Worm (Caenorhabditis elegans) whole organism, young adult: ENCODE results near the gene F32D8.7.

Experiments used
- C06A6.2 ChIP-seq: fragments of 200-800 bp; sonication (Bioruptor generic); conservative IDR thresholded peaks from 2 replicates; pipeline ENCODE4 v1.3.6; 2022; ENCODE audit warnings: missing genetic modification characterization, missing compliant biosample characterization
- C17E4.6 ChIP-seq: fragments of 200-800 bp; sonication (Bioruptor generic); IDR thresholded peaks from 2 replicates; pipeline ENCODE4 v1.3.6; 2022; ENCODE audit warnings: missing genetic modification reagents, missing genetic modification characterization, missing compliant biosample characterization
- F22D6.2 ChIP-seq: sonication (generic microtip); optimal IDR thresholded peaks from 2 replicates; lab custom pipeline; 2016; ENCODE audit warnings: mild to moderate bottlenecking, missing genetic modification characterization, missing compliant biosample characterization
- F37B4.10 ChIP-seq: fragments of 200-800 bp; sonication (Bioruptor generic); IDR thresholded peaks from 2 replicates; pipeline ENCODE4 v1.3.6; 2022; ENCODE audit warnings: missing genetic modification characterization, missing compliant biosample characterization
- F55B11.4 ChIP-seq: sonication (generic microtip); optimal IDR thresholded peaks from 2 replicates; lab custom pipeline; 2016; ENCODE audit warnings: missing compliant biosample characterization, missing genetic modification characterization, borderline replicate concordance; ENCODE audit not compliant: insufficient read depth
- F57A8.1 ChIP-seq: fragments of 200-800 bp; sonication (Bioruptor generic); optimal IDR thresholded peaks from 2 replicates; lab custom pipeline; 2018; ENCODE audit warnings: mild to moderate bottlenecking, missing genetic modification characterization, moderate library complexity, missing compliant biosample characterization
- T07F8.4 ChIP-seq: sonication (generic microtip); optimal IDR thresholded peaks from 2 replicates; lab custom pipeline; 2016; ENCODE audit warnings: mild to moderate bottlenecking, missing genetic modification characterization, moderate library complexity, missing compliant biosample characterization
- T26A5.8 ChIP-seq: sonication (generic microtip); optimal IDR thresholded peaks from 2 replicates; lab custom pipeline; 2016; ENCODE audit warnings: missing genetic modification characterization, missing compliant biosample characterization
- Y53F4B.3 ChIP-seq: fragments of 200-800 bp; sonication (Bioruptor generic); IDR thresholded peaks from 2 replicates; pipeline ENCODE4 v1.3.6; 2022; ENCODE audit warnings: missing genetic modification reagents, missing genetic modification characterization, missing compliant biosample characterization
- Y53G8AR.9 ChIP-seq: fragments of 200-800 bp; sonication (Bioruptor generic); conservative IDR thresholded peaks from 2 replicates; pipeline ENCODE4 v1.3.6; 2022; ENCODE audit warnings: missing genetic modification reagents, missing genetic modification characterization, missing compliant biosample characterization
- Y56A3A.18 ChIP-seq: fragments of 200-800 bp; sonication (Bioruptor generic); IDR thresholded peaks from 2 replicates; pipeline ENCODE4 v1.3.6; 2022; ENCODE audit warnings: missing genetic modification reagents, missing genetic modification characterization, missing compliant biosample characterization
- Y95B8A.8 ChIP-seq: fragments of 200-800 bp; sonication (Bioruptor generic); IDR thresholded peaks from 2 replicates; pipeline ENCODE4 v1.3.6; 2022; ENCODE audit warnings: missing genetic modification reagents, missing genetic modification characterization, missing compliant biosample characterization
- ZK185.1 ChIP-seq: sonication (generic microtip); optimal IDR thresholded peaks from 2 replicates; lab custom pipeline; 2016; ENCODE audit warnings: mild to moderate bottlenecking, missing genetic modification characterization, missing compliant biosample characterization; ENCODE audit not compliant: poor library complexity, severe bottlenecking
- akir-1 ChIP-seq: fragments of 200-800 bp; sonication (Bioruptor generic); optimal IDR thresholded peaks from 2 replicates; lab custom pipeline; 2018; ENCODE audit warnings: mild to moderate bottlenecking, missing genetic modification characterization, moderate library complexity, missing compliant biosample characterization
- ama-1 ChIP-seq, 3 experiments: fragments of 150-350 bp in 1 of 3; sonication (generic microtip) in 2 of 3; optimal IDR thresholded peaks; 2 replicates each; lab custom pipeline; 2014 to 2018; ENCODE audit warnings: missing biosample characterization in 2 of 3, missing genetic modification characterization in 2 of 3, missing genetic modification reagents in 2 of 3
- aptf-3 ChIP-seq: fragments of 200-800 bp; sonication (Bioruptor generic); IDR thresholded peaks from 2 replicates; pipeline ENCODE4 v1.3.6; 2022; ENCODE audit warnings: missing genetic modification characterization, missing compliant biosample characterization
- attf-5 ChIP-seq: fragments of 200-800 bp; sonication (Bioruptor generic); optimal IDR thresholded peaks from 2 replicates; lab custom pipeline; 2018; ENCODE audit warnings: mild to moderate bottlenecking, missing genetic modification characterization, missing compliant biosample characterization
- cebp-2 ChIP-seq: fragments of 200-800 bp; sonication (Bioruptor generic); IDR thresholded peaks from 2 replicates; pipeline ENCODE4 v1.3.6; 2022; ENCODE audit warnings: missing genetic modification characterization, missing compliant biosample characterization
- dox-1 ChIP-seq: fragments of 200-800 bp; sonication (Bioruptor generic); IDR thresholded peaks from 2 replicates; pipeline ENCODE4 v1.3.6; 2022; ENCODE audit warnings: missing genetic modification reagents, missing genetic modification characterization, missing compliant biosample characterization
- dpff-1 ChIP-seq: sonication (generic microtip); optimal IDR thresholded peaks from 2 replicates; lab custom pipeline; 2017; ENCODE audit warnings: mild to moderate bottlenecking, missing genetic modification characterization, missing compliant biosample characterization
- hlh-26 ChIP-seq: fragments of 200-800 bp; sonication (Bioruptor generic); conservative IDR thresholded peaks from 2 replicates; pipeline ENCODE4 v1.3.6; 2022; ENCODE audit warnings: missing genetic modification reagents, missing genetic modification characterization, missing compliant biosample characterization
- hmg-20 ChIP-seq: fragments of 200-800 bp; sonication (Bioruptor generic); IDR thresholded peaks from 2 replicates; pipeline ENCODE4 v1.3.6; 2022; ENCODE audit warnings: missing genetic modification reagents, missing genetic modification characterization, missing compliant biosample characterization
- hsf-1 ChIP-seq: fragments of 200-800 bp; sonication (Bioruptor generic); IDR thresholded peaks from 2 replicates; pipeline ENCODE4 v1.3.6; 2022; ENCODE audit warnings: missing genetic modification reagents, missing genetic modification characterization, missing compliant biosample characterization
- lin-40 ChIP-seq: sonication (generic microtip); optimal IDR thresholded peaks from 2 replicates; lab custom pipeline; 2016; ENCODE audit warnings: missing genetic modification characterization, mild to moderate bottlenecking, missing compliant biosample characterization, missing genotype, missing genetic modification reagents
- lir-1 ChIP-seq: fragments of 200-800 bp; sonication (Bioruptor generic); conservative IDR thresholded peaks from 2 replicates; pipeline ENCODE4 v1.3.6; 2022; ENCODE audit warnings: missing genetic modification reagents, missing genetic modification characterization, missing compliant biosample characterization
- lsl-1 ChIP-seq: fragments of 200-800 bp; sonication (Bioruptor generic); optimal IDR thresholded peaks from 2 replicates; lab custom pipeline; 2018; ENCODE audit warnings: mild to moderate bottlenecking, missing genetic modification characterization, moderate library complexity, missing compliant biosample characterization
- madf-8 ChIP-seq: fragments of 200-800 bp; sonication (Bioruptor generic); conservative IDR thresholded peaks from 2 replicates; pipeline ENCODE4 v1.3.6; 2022; ENCODE audit warnings: missing genetic modification reagents, missing genetic modification characterization, missing compliant biosample characterization
- mel-28 ChIP-seq: sonication (generic microtip); optimal IDR thresholded peaks from 2 replicates; lab custom pipeline; 2016; ENCODE audit warnings: borderline replicate concordance, mild to moderate bottlenecking, missing genetic modification characterization, missing compliant biosample characterization
- mxl-1 ChIP-seq: sonication (generic microtip); optimal IDR thresholded peaks from 2 replicates; lab custom pipeline; 2016; ENCODE audit warnings: missing genetic modification characterization, missing compliant biosample characterization
- nfya-2 ChIP-seq: fragments of 200-800 bp; sonication (Bioruptor generic); IDR thresholded peaks from 2 replicates; pipeline ENCODE4 v1.3.6; 2022; ENCODE audit warnings: missing genetic modification reagents, missing genetic modification characterization, missing compliant biosample characterization
- nfyb-1 ChIP-seq: fragments of 200-800 bp; sonication (Bioruptor generic); IDR thresholded peaks from 2 replicates; pipeline ENCODE4 v1.3.6; 2022; ENCODE audit warnings: missing genetic modification reagents, missing genetic modification characterization, missing compliant biosample characterization
- rcor-1 ChIP-seq: fragments of 200-800 bp; sonication (Bioruptor generic); IDR thresholded peaks from 2 replicates; pipeline ENCODE4 v1.3.6; 2022; ENCODE audit warnings: missing genetic modification reagents, missing genetic modification characterization, missing compliant biosample characterization
- rec-8 ChIP-seq, 2 experiments: sonication (generic microtip); optimal IDR thresholded peaks; 2 replicates each; lab custom pipeline; 2016; ENCODE audit warnings: mild to moderate bottlenecking in 2 of 2, missing genetic modification characterization in 2 of 2, missing genetic modification reagents in 2 of 2, missing genotype in 2 of 2, missing biosample characterization in 1 of 2, missing compliant biosample characterization in 1 of 2, moderate library complexity in 1 of 2
- repo-1 ChIP-seq: sonication (generic microtip); optimal IDR thresholded peaks from 2 replicates; lab custom pipeline; 2017; ENCODE audit warnings: mild to moderate bottlenecking, missing genetic modification characterization, missing compliant biosample characterization
- sea-2 ChIP-seq: fragments of 200-800 bp; sonication (Bioruptor generic); IDR thresholded peaks from 2 replicates; pipeline ENCODE4 v1.3.6; 2022; ENCODE audit warnings: missing genetic modification characterization, missing compliant biosample characterization
- snpc-3.4 ChIP-seq: sonication (generic microtip); optimal IDR thresholded peaks from 2 replicates; lab custom pipeline; 2017; ENCODE audit warnings: missing genetic modification characterization, mild to moderate bottlenecking, missing compliant biosample characterization, antibody characterized with exemption, moderate library complexity, missing genotype, missing genetic modification reagents
- somi-1 ChIP-seq: fragments of 200-800 bp; sonication (Bioruptor generic); optimal IDR thresholded peaks from 2 replicates; lab custom pipeline; 2018; ENCODE audit warnings: mild to moderate bottlenecking, missing genetic modification characterization, missing compliant biosample characterization
- tbx-9 ChIP-seq: sonication (generic microtip); optimal IDR thresholded peaks from 2 replicates; lab custom pipeline; 2016; ENCODE audit warnings: borderline replicate concordance, missing genetic modification characterization, inconsistent platforms, missing compliant biosample characterization
- unc-130 ChIP-seq: sonication (generic microtip); optimal IDR thresholded peaks from 2 replicates; lab custom pipeline; 2016; ENCODE audit warnings: missing genetic modification reagents, missing genetic modification characterization, missing compliant biosample characterization
- zfh-2 ChIP-seq: fragments of 200-800 bp; sonication (Bioruptor generic); conservative IDR thresholded peaks from 2 replicates; pipeline ENCODE4 v1.3.6; 2022; ENCODE audit warnings: missing genetic modification reagents, missing genetic modification characterization, missing compliant biosample characterization
- zim-3 ChIP-seq: sonication (generic microtip); optimal IDR thresholded peaks from 2 replicates; lab custom pipeline; 2017; ENCODE audit warnings: mild to moderate bottlenecking, missing genetic modification characterization, moderate library complexity, missing compliant biosample characterization
- ztf-25 ChIP-seq: fragments of 200-800 bp; sonication (Bioruptor generic); IDR thresholded peaks from 2 replicates; pipeline ENCODE4 v1.3.6; 2022; ENCODE audit warnings: missing genetic modification reagents, missing genetic modification characterization, missing compliant biosample characterization
- ztf-3 ChIP-seq: fragments of 200-800 bp; sonication (Bioruptor generic); optimal IDR thresholded peaks from 2 replicates; lab custom pipeline; 2018; ENCODE audit warnings: mild to moderate bottlenecking, missing genetic modification characterization, missing compliant biosample characterization

Gene F32D8.7

ce11 chrV:10940571-10940991 is 42.3 kb downstream of the F32D8.7 start (continued):
- TF ChIP-seq dox-1 (GFP tag; lab: Robert Waterston, UW) (peak; percentile 62), rec-8 (tag; optimal IDR thresholded peaks at IDR 0.05; lab: Kevin White, UChicago) (no peak), dpff-1 (tag; lab: Kevin White, UChicago) (no peak), rcor-1 (GFP tag; lab: Robert Waterston, UW) (no peak), hmg-20 (GFP tag; lab: Robert Waterston, UW) (no peak), ama-1 (optimal IDR thresholded peaks at IDR 0.05; lab: Kevin White, UChicago) (peak; percentile 41), ama-1 (GFP tag; optimal IDR thresholded peaks at IDR 0.05; lab: Kevin White, UChicago) (no peak), Y95B8A.8 (no peak), F22D6.2 (tag; lab: Kevin White, UChicago) (no peak), tbx-9 (tag; lab: Kevin White, UChicago) (no peak), zim-3 (tag; lab: Kevin White, UChicago) (no peak)

- no peak for TF ChIP-seq rcor-1 (GFP tag; lab: Robert Waterston, UW)
- TF ChIP-seq cebp-2 (GFP tag; lab: Robert Waterston, UW), result no peak
- no peak for TF ChIP-seq F57A8.1 (GFP tag; lab: Kevin White, UChicago)
- no peak for TF ChIP-seq mel-28 (tag; lab: Kevin White, UChicago)
- peak; percentile 62 for TF ChIP-seq ama-1 (optimal IDR thresholded peaks at IDR 0.05; lab: Kevin White, UChicago)
- no peak for TF ChIP-seq ama-1 (GFP tag; optimal IDR thresholded peaks at IDR 0.05; lab: Kevin White, UChicago)
These were observed 42.9 kb downstream of the F32D8.7 start, which contains the start of gene F17C11.26 for ce11 chrV:10941150-10941549. F17C11.26 (plus strand) TSS chrV:10941450.

- TF ChIP-seq F37B4.10 (GFP tag; lab: Robert Waterston, UW) (0 out of 2 replicates have a peak, but pooled peaks have one; percentile 76), aptf-3 (no peak), lin-40 (tag; lab: Kevin White, UChicago) (no peak), Y53G8AR.9 (GFP tag; lab: Robert Waterston, UW) (no peak), nfyb-1 (GFP tag; lab: Robert Waterston, UW) (no peak), hsf-1 (GFP tag; lab: Robert Waterston, UW) (0 out of 2 replicates have a peak, but pooled peaks have one; percentile 20), attf-5 (GFP tag; lab: Kevin White, UChicago) (no peak), T07F8.4 (tag; lab: Kevin White, UChicago) (no peak), ztf-25 (GFP tag; lab: Robert Waterston, UW) (no peak), unc-130 (no peak), nfya-2 (GFP tag; lab: Robert Waterston, UW) (no peak), mxl-1 (tag; lab: Kevin White, UChicago) (no peak), ztf-3 (no peak), lsl-1 (GFP tag; lab: Kevin White, UChicago) (no peak), zfh-2 (GFP tag; lab: Robert Waterston, UW) (no peak), somi-1 (GFP tag; lab: Kevin White, UChicago) (no peak), F55B11.4 (tag; lab: Kevin White, UChicago) (no peak)
These were observed 43.9 kb downstream of the F32D8.7 start, which contains the start of gene zip-9 for ce11 chrV:10942161-10942560. zip-9 (plus strand) TSS chrV:10942461.

ce11 chrV:10944903-10945302 is 46.7 kb downstream of the F32D8.7 start:
- TF ChIP-seq T07F8.4 (tag; lab: Kevin White, UChicago) (no peak), lsl-1 (GFP tag; lab: Kevin White, UChicago) (no peak), snpc-3.4 (tag; lab: Kevin White, UChicago) (no peak), ZK185.1 (no peak), C06A6.2 (GFP tag; lab: Robert Waterston, UW) (no peak), akir-1 (GFP tag; lab: Kevin White, UChicago) (no peak), repo-1 (tag; lab: Kevin White, UChicago) (no peak), Y56A3A.18 (GFP tag; lab: Robert Waterston, UW) (no peak), lir-1 (GFP tag; lab: Robert Waterston, UW) (no peak), T26A5.8 (tag; lab: Kevin White, UChicago) (no peak), Y53F4B.3 (GFP tag; lab: Robert Waterston, UW) (no peak), madf-8 (GFP tag; lab: Robert Waterston, UW) (no peak), hlh-26 (GFP tag; lab: Robert Waterston, UW) (no peak), sea-2 (GFP tag; lab: Robert Waterston, UW) (no peak), C17E4.6 (GFP tag; lab: Robert Waterston, UW) (no peak), hmg-20 (GFP tag; lab: Robert Waterston, UW) (no peak)
